Worm (Caenorhabditis elegans): Measurements from ENCODE around the gene C37C3.1.

DNA sequence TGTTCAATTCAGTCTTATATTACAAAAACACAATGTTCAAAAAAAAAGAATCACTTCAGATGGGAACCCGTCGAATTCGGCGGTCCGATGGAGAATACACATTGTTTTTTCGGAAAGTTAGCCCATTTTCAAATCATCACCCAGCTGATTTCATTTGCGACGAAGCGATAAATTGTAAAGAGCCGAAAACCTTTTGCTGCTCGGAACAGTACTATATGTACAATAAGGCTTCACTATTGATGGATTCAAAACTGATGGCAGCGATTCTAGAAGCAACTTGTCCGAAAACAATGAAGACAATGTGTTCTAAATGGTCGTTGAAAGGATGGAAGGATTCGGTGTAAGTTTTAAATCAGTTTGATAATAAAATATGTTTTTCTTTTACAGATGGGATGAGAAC is at the start of gene C37C3.1:
- TF ChIP-seq dao-5 (tag; optimal IDR thresholded peaks at IDR 0.05) = no peak
- TF ChIP-seq him-1 (tag; optimal IDR thresholded peaks at IDR 0.05) = no peak
- TF ChIP-seq W03F9.2 (tag; optimal IDR thresholded peaks at IDR 0.05) = no peak
